Worm (Caenorhabditis elegans) whole organism, midembryonic: ENCODE measurements around the gene pab-2.

ENCODE experiments used
- flt-1 ChIP-seq: fragments of 200-800 bp; sonication (Bioruptor generic); IDR thresholded peaks from 2 replicates; pipeline ENCODE4 v1.3.6; 2022; ENCODE audit warnings: missing genetic modification characterization, missing compliant biosample characterization
- klf-2 ChIP-seq: fragments of 200-800 bp; sonication (Bioruptor generic); conservative IDR thresholded peaks from 2 replicates; pipeline ENCODE4 v1.3.6; 2022; ENCODE audit warnings: missing genetic modification reagents, missing genetic modification characterization, missing compliant biosample characterization
- ref-1 ChIP-seq: fragments of 200-800 bp; sonication (Bioruptor generic); conservative IDR thresholded peaks from 2 replicates; pipeline ENCODE4 v1.3.6; 2022; ENCODE audit warnings: missing genetic modification reagents, missing genetic modification characterization, missing compliant biosample characterization

DNA sequence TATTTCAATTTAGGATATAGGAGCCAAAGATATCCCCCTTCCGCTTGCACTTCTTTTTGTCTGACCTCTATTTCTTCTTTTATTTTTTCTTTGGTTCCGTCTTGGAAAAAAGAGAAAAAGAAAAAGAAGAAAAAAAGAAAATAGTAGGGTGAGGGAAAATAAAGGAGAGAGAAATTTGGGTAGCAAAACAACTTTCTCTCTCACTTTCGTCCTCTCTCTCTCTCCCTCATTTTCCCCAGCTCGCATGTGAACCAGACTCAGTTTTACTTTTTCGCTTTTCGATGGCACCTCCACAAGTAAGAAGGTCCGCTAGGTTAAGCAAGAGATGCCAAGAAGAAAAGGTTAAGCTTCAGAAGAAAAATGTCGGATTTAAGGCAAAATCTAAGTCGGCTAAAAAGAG, 15.5 kb upstream of the pab-2 start:
- TF ChIP-seq ref-1 (GFP tag; lab: Robert Waterston, UW) (no peak), flt-1 (no peak), klf-2 (no peak)
